Worm (Caenorhabditis elegans) whole organism, early embryonic: ENCODE measurements around the gene Y40B10A.11.

Source experiments
- aly-1 ChIP-seq: sonication (generic microtip); optimal IDR thresholded peaks from 2 replicates; lab custom pipeline; 2016; ENCODE audit warnings: missing genetic modification characterization, missing compliant biosample characterization
- ama-1 ChIP-seq: fragments of 150-350 bp; optimal IDR thresholded peaks from 2 replicates; lab custom pipeline; 2014
- ets-7 ChIP-seq: sonication (generic microtip); optimal IDR thresholded peaks from 2 replicates; lab custom pipeline; 2016; ENCODE audit warnings: missing genotype, missing genetic modification characterization, missing compliant biosample characterization
- hmbx-1 ChIP-seq: sonication (generic microtip); optimal IDR thresholded peaks from 2 replicates; lab custom pipeline; 2016; ENCODE audit warnings: mild to moderate bottlenecking, missing genetic modification characterization, missing compliant biosample characterization
- pes-1 ChIP-seq: fragments of 200-800 bp; sonication (Bioruptor generic); IDR thresholded peaks from 2 replicates; pipeline ENCODE4 v1.3.6; 2022; ENCODE audit warnings: missing genetic modification reagents, missing genetic modification characterization, missing compliant biosample characterization
- scrt-1 ChIP-seq: fragments of 200-800 bp; sonication (Bioruptor generic); IDR thresholded peaks from 2 replicates; pipeline ENCODE4 v1.3.6; 2022; ENCODE audit warnings: missing genetic modification characterization, missing compliant biosample characterization

DNA sequence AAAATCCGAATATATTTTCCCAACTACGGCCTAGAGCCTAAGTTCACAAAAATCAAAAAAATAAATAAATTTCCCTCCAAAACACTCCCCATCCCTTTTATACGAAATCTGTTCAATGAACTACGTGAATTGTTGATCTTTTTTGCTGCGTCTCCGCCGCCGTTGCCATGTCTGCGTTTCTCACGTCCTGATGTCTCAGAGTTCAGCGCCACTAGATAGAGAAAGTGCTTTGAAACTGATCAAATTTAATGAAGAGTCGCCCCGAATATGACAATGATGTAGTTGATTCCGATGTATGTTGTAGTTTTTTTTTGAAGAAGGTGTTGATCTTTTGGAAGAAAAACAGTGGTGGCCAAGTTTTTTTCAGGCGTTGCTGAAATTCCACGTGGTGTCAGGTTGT lies 2.8 kb upstream of the Y40B10A.11 start:
- TF ChIP-seq aly-1 (no peak), ama-1 (lab: Kevin White, UChicago) (no peak), scrt-1 (GFP tag; lab: Robert Waterston, UW) (no peak), pes-1 (GFP tag; lab: Robert Waterston, UW) (no peak), ets-7 (tag; lab: Kevin White, UChicago) (no peak), hmbx-1 (no peak)
